Fruit fly (Drosophila melanogaster) whole organism, prepupa: ENCODE measurements around the gene CG10646.

Experiments used
- CG10669 ChIP-seq: fragments of 200-800 bp; sonication (Bioruptor generic); optimal IDR thresholded peaks from 3 replicates; lab custom pipeline; 2018; ENCODE audit warnings: missing biosample characterization, mild to moderate bottlenecking, missing genetic modification characterization, moderate library complexity
- CG11294 ChIP-seq: fragments of 200-800 bp; sonication (Bioruptor generic); IDR thresholded peaks from 2 replicates; pipeline ENCODE4 v1.3.6; 2022; ENCODE audit warnings: missing biosample characterization, missing genetic modification characterization
- CG11902 ChIP-seq: fragments of 200-800 bp; sonication (Bioruptor generic); optimal IDR thresholded peaks from 3 replicates; lab custom pipeline; 2016; ENCODE audit warnings: missing biosample characterization, missing genetic modification characterization
- CG15336 ChIP-seq: fragments of 200-800 bp; sonication (Bioruptor generic); IDR thresholded peaks from 2 replicates; pipeline ENCODE4 v1.3.6; 2022; ENCODE audit warnings: missing biosample characterization, missing genetic modification characterization
- CG3032 ChIP-seq: fragments of 200-800 bp; optimal IDR thresholded peaks from 2 replicates; lab custom pipeline; 2019; ENCODE audit warnings: missing biosample characterization, mild to moderate bottlenecking, missing genetic modification characterization, moderate library complexity
- CG31627 ChIP-seq: fragments of 200-800 bp; sonication (Bioruptor generic); optimal IDR thresholded peaks from 3 replicates; lab custom pipeline; 2016; ENCODE audit warnings: missing biosample characterization, missing genetic modification characterization
- CG32006 ChIP-seq: fragments of 200-800 bp; sonication (Bioruptor generic); optimal IDR thresholded peaks from 3 replicates; lab custom pipeline; 2017; ENCODE audit warnings: missing biosample characterization, mild to moderate bottlenecking, missing genetic modification characterization
- CG3919 ChIP-seq: fragments of 200-800 bp; sonication (Bioruptor generic); optimal IDR thresholded peaks from 3 replicates; lab custom pipeline; 2016; ENCODE audit warnings: missing biosample characterization, missing genetic modification characterization
- CG4318 ChIP-seq: fragments of 200-800 bp; sonication (Bioruptor generic); optimal IDR thresholded peaks from 3 replicates; lab custom pipeline; 2017; ENCODE audit warnings: missing biosample characterization, mild to moderate bottlenecking, missing genetic modification characterization
- CG6808 ChIP-seq: fragments of 200-800 bp; sonication (Bioruptor generic); optimal IDR thresholded peaks from 3 replicates; lab custom pipeline; 2017; ENCODE audit warnings: missing biosample characterization, missing genetic modification characterization, mild to moderate bottlenecking, moderate library complexity, missing genetic modification reagents
- CG7368 ChIP-seq: fragments of 200-800 bp; sonication (Bioruptor generic); optimal IDR thresholded peaks from 3 replicates; lab custom pipeline; 2016; ENCODE audit warnings: missing biosample characterization, missing genetic modification characterization
- CG8119 ChIP-seq: fragments of 200-800 bp; sonication (Bioruptor generic); IDR thresholded peaks from 3 replicates; pipeline ENCODE4 v1.3.6; 2022; ENCODE audit warnings: missing biosample characterization, missing genetic modification characterization
- CG8632 ChIP-seq: fragments of 200-800 bp; sonication (Bioruptor generic); optimal IDR thresholded peaks from 3 replicates; lab custom pipeline; 2016; ENCODE audit warnings: missing biosample characterization, missing genetic modification characterization
- CG9139 ChIP-seq: fragments of 200-800 bp; sonication (Bioruptor generic); optimal IDR thresholded peaks from 3 replicates; lab custom pipeline; 2017; ENCODE audit warnings: missing biosample characterization, mild to moderate bottlenecking, missing genetic modification characterization
- Eip75B ChIP-seq: fragments of 200-800 bp; sonication (Bioruptor generic); optimal IDR thresholded peaks from 3 replicates; lab custom pipeline; 2016; ENCODE audit warnings: missing biosample characterization, missing genetic modification characterization
- Eip78C ChIP-seq: fragments of 200-800 bp; sonication (Bioruptor generic); peaks from one replicate; lab custom pipeline; 2016; ENCODE audit warnings: missing biosample characterization, missing genetic modification characterization
- Eip93F ChIP-seq: fragments of 200-800 bp; sonication (Bioruptor generic); optimal IDR thresholded peaks from 2 replicates; lab custom pipeline; 2016; ENCODE audit warnings: missing biosample characterization, mild to moderate bottlenecking, missing genetic modification characterization
- Ets96B ChIP-seq: fragments of 200-800 bp; optimal IDR thresholded peaks from 2 replicates; lab custom pipeline; 2019; ENCODE audit warnings: missing biosample characterization, mild to moderate bottlenecking, missing genetic modification characterization, moderate library complexity
- Gug ChIP-seq: fragments of 200-800 bp; sonication (Bioruptor generic); IDR thresholded peaks from 2 replicates; pipeline ENCODE4 v1.3.6; 2022; ENCODE audit warnings: missing biosample characterization, missing genetic modification characterization
- Hr39 ChIP-seq: fragments of 200-800 bp; sonication (Bioruptor generic); optimal IDR thresholded peaks from 2 replicates; lab custom pipeline; 2016; ENCODE audit warnings: missing biosample characterization, missing genetic modification characterization
- Hr4 ChIP-seq: fragments of 200-800 bp; sonication (Bioruptor generic); optimal IDR thresholded peaks from 3 replicates; lab custom pipeline; 2016; ENCODE audit warnings: missing biosample characterization, missing genetic modification characterization
- Lpt ChIP-seq: fragments of 200-800 bp; sonication (Bioruptor generic); optimal IDR thresholded peaks from 3 replicates; lab custom pipeline; 2016; ENCODE audit warnings: missing biosample characterization, missing genetic modification characterization
- Met ChIP-seq: fragments of 200-800 bp; sonication (Bioruptor generic); optimal IDR thresholded peaks from 3 replicates; lab custom pipeline; 2016; ENCODE audit warnings: missing biosample characterization, missing genetic modification characterization
- OdsH ChIP-seq: fragments of 200-800 bp; sonication (Bioruptor generic); optimal IDR thresholded peaks from 3 replicates; lab custom pipeline; 2016; ENCODE audit warnings: missing biosample characterization, missing genetic modification characterization
- Smox ChIP-seq: fragments of 200-800 bp; sonication (Bioruptor generic); optimal IDR thresholded peaks from 3 replicates; lab custom pipeline; 2016; ENCODE audit warnings: missing biosample characterization, missing genetic modification characterization
- Sox102F ChIP-seq: fragments of 200-800 bp; sonication (Bioruptor generic); optimal IDR thresholded peaks from 2 replicates; lab custom pipeline; 2016; ENCODE audit warnings: missing biosample characterization, mild to moderate bottlenecking, missing genetic modification characterization
- Sox14 ChIP-seq: fragments of 200-800 bp; sonication (Bioruptor generic); optimal IDR thresholded peaks from 3 replicates; lab custom pipeline; 2016; ENCODE audit warnings: missing biosample characterization, missing genetic modification characterization
- Sox15 ChIP-seq: fragments of 200-800 bp; sonication (Bioruptor generic); optimal IDR thresholded peaks from 3 replicates; lab custom pipeline; 2016; ENCODE audit warnings: missing biosample characterization, missing genetic modification characterization
- achi ChIP-seq: fragments of 200-800 bp; sonication (Bioruptor generic); optimal IDR thresholded peaks from 3 replicates; lab custom pipeline; 2016; ENCODE audit warnings: missing biosample characterization, missing genetic modification characterization
- cyc ChIP-seq: fragments of 200-800 bp; sonication (Bioruptor generic); optimal IDR thresholded peaks from 3 replicates; lab custom pipeline; 2016; ENCODE audit warnings: missing biosample characterization, missing genetic modification characterization
- dac ChIP-seq: fragments of 200-800 bp; sonication (Bioruptor generic); optimal IDR thresholded peaks from 2 replicates; lab custom pipeline; 2017; ENCODE audit warnings: missing biosample characterization, mild to moderate bottlenecking, missing genetic modification characterization
- dsx ChIP-seq: fragments of 200-800 bp; optimal IDR thresholded peaks from 3 replicates; lab custom pipeline; 2019; ENCODE audit warnings: missing biosample characterization, mild to moderate bottlenecking, missing genetic modification characterization, moderate library complexity; ENCODE audit not compliant: poor library complexity, severe bottlenecking
- eg ChIP-seq: fragments of 200-800 bp; sonication (Bioruptor generic); IDR thresholded peaks from 3 replicates; pipeline ENCODE4 v1.3.6; 2022; ENCODE audit warnings: missing biosample characterization, missing genetic modification characterization
- fd85E ChIP-seq: fragments of 200-800 bp; sonication (Bioruptor generic); optimal IDR thresholded peaks from 3 replicates; lab custom pipeline; 2016; ENCODE audit warnings: missing biosample characterization, missing genetic modification characterization
- fkh ChIP-seq: fragments of 200-800 bp; sonication (Bioruptor generic); optimal IDR thresholded peaks from 3 replicates; lab custom pipeline; 2017; ENCODE audit warnings: missing biosample characterization, mild to moderate bottlenecking, missing genetic modification characterization, moderate library complexity
- net ChIP-seq: fragments of 200-800 bp; sonication (Bioruptor generic); optimal IDR thresholded peaks from 3 replicates; lab custom pipeline; 2016; ENCODE audit warnings: missing biosample characterization, missing genetic modification characterization
- pdm3 ChIP-seq: fragments of 200-800 bp; sonication (Bioruptor generic); optimal IDR thresholded peaks from 3 replicates; lab custom pipeline; 2016; ENCODE audit warnings: missing biosample characterization, missing genetic modification characterization
- spab ChIP-seq: fragments of 200-800 bp; sonication (Bioruptor generic); optimal IDR thresholded peaks from 2 replicates; lab custom pipeline; 2017; ENCODE audit warnings: missing biosample characterization, mild to moderate bottlenecking, missing genetic modification characterization, missing genetic modification reagents
- ss ChIP-seq, 2 experiments: fragments of 200-800 bp; sonication (Bioruptor generic); optimal IDR thresholded peaks; 2 replicates in 1 of 2; 3 replicates in 1 of 2; lab custom pipeline; 2017 to 2018; ENCODE audit warnings: mild to moderate bottlenecking in 2 of 2, missing biosample characterization in 2 of 2, missing genetic modification characterization in 2 of 2, moderate library complexity in 1 of 2
- topi ChIP-seq: fragments of 200-800 bp; sonication (Bioruptor generic); optimal IDR thresholded peaks from 3 replicates; lab custom pipeline; 2016; ENCODE audit warnings: missing biosample characterization, missing genetic modification characterization
- vri ChIP-seq: fragments of 200-800 bp; sonication (Bioruptor generic); optimal IDR thresholded peaks from 3 replicates; lab custom pipeline; 2016; ENCODE audit warnings: missing biosample characterization, mild to moderate bottlenecking, missing genetic modification characterization

Gene CG10646

dm6 chr3L:12482917-12483316, 20.8 kb downstream of the CG10646 start (continued):
- TF ChIP-seq CG31627 = peak; percentile 29
- peak; percentile 66 for TF ChIP-seq Ets96B (tag; lab: Kevin White, UChicago)
- TF ChIP-seq cyc = peak; percentile 30
- TF ChIP-seq Smox (GFP tag; lab: Kevin White, UChicago) = peak; percentile 40
- peak; percentile 9 for TF ChIP-seq CG7368 (GFP tag; lab: Kevin White, UChicago)
- TF ChIP-seq Eip78C (GFP tag; lab: Kevin White, UChicago) = peak; percentile 93
- TF ChIP-seq net = peak; percentile 85
- peak; percentile 54 for TF ChIP-seq CG8632 (GFP tag; lab: Kevin White, UChicago)
- TF ChIP-seq CG6808 = peak; percentile 59
- peak; percentile 5 for TF ChIP-seq Sox15 (GFP tag; lab: Kevin White, UChicago)
- peak; percentile 75 for TF ChIP-seq Sox14 (GFP tag; lab: Kevin White, UChicago)
- TF ChIP-seq Hr39 (GFP tag; lab: Kevin White, UChicago) = peak; percentile 44
- peak; percentile 84 for TF ChIP-seq CG4318
- peak; percentile 18 for TF ChIP-seq CG10669 (GFP tag; lab: Kevin White, UChicago)
- peak; percentile 91 for TF ChIP-seq CG15336 (GFP tag; lab: Robert Waterston, UW)
- peak; percentile 49 for TF ChIP-seq dsx (GFP tag; lab: Kevin White, UChicago)
- TF ChIP-seq CG11902 (GFP tag; lab: Kevin White, UChicago) = peak; percentile 16
- peak; percentile 88 for TF ChIP-seq eg (GFP tag; lab: Robert Waterston, UW)
- peak; percentile 93 for TF ChIP-seq Hr4 (GFP tag; lab: Kevin White, UChicago)
- peak; percentile 76 for TF ChIP-seq dac (GFP tag; lab: Kevin White, UChicago)
- TF ChIP-seq CG8119 = peak; percentile 91
- TF ChIP-seq vri = peak; percentile 7
- TF ChIP-seq Eip93F (GFP tag; lab: Kevin White, UChicago) = no peak
- peak; percentile 7 for TF ChIP-seq CG9139
- peak; percentile 78 for TF ChIP-seq pdm3 (GFP tag; lab: Kevin White, UChicago)
- TF ChIP-seq Lpt (GFP tag; lab: Kevin White, UChicago) = peak; percentile 79
- TF ChIP-seq spab (GFP tag; lab: Kevin White, UChicago) = peak; percentile 40
- peak; percentile 73 for TF ChIP-seq CG11294 (GFP tag; lab: Robert Waterston, UW)
- peak; percentile 22 for TF ChIP-seq Sox102F (GFP tag; lab: Kevin White, UChicago)
- TF ChIP-seq Eip75B (GFP tag; lab: Kevin White, UChicago) = peak; percentile 57
- peak; percentile 67 for TF ChIP-seq CG3032 (tag; lab: Kevin White, UChicago)
- peak; percentile 57 for TF ChIP-seq Met
- TF ChIP-seq OdsH (GFP tag; lab: Kevin White, UChicago) = peak; percentile 83
- TF ChIP-seq topi (GFP tag; lab: Kevin White, UChicago) = peak; percentile 51
- TF ChIP-seq fd85E (GFP tag; lab: Kevin White, UChicago) = no peak
- TF ChIP-seq CG3919 (GFP tag; lab: Kevin White, UChicago) = peak; percentile 69
- TF ChIP-seq CG32006 = peak; percentile 94

dm6 chr3L:12482246-12482645, 21.4 kb downstream of the CG10646 start, which contains the start of gene CG33725:
Gene CG33725 (plus strand): TSS chr3L:12482609.
- no peak for TF ChIP-seq Eip78C (GFP tag; lab: Kevin White, UChicago)
- no peak for TF ChIP-seq ss (GFP tag; optimal IDR thresholded peaks at IDR 0.05; lab: Kevin White, UChicago)
- TF ChIP-seq fkh (GFP tag; lab: Kevin White, UChicago) = peak; percentile 95
- no peak for TF ChIP-seq Met
- no peak for TF ChIP-seq achi
- TF ChIP-seq Gug = no peak
